Worm (Caenorhabditis elegans): ENCODE results near the gene sti-1.

sti-1 gene

DNA sequence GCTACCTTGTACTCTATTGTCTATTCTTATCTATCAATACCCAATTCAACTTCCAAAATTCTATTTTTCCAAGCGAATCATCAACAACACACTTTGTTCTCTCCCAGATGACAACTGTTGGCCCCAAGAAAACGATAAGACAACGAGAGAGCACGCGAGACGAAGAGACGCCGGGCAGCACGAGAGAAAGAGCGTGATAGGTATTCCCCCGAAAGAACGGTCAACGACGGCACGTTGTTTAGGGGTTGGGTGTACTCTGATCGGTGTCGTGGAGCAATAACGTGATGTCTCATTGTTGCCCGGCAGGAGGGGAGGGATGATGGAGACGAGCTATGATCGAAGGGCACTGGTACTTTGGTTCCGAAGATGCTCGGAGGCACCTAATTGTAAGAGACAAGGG lies 42.0 kb upstream of the sti-1 start (continued):
- TF ChIP-seq mdl-1 (tag; optimal IDR thresholded peaks at IDR 0.05), result peak; percentile 96
- TF ChIP-seq egl-27 (tag; optimal IDR thresholded peaks at IDR 0.05), result peak; percentile 44
- TF ChIP-seq ama-1 (optimal IDR thresholded peaks at IDR 0.05), result peak; percentile 81
- no peak for TF ChIP-seq mml-1 (tag; optimal IDR thresholded peaks at IDR 0.05)
- peak; percentile 53 for TF ChIP-seq nhr-28 (tag; optimal IDR thresholded peaks at IDR 0.05)
- TF ChIP-seq lin-39 (tag; optimal IDR thresholded peaks at IDR 0.05), result peak; percentile 90
- TF ChIP-seq nhr-77 (tag; optimal IDR thresholded peaks at IDR 0.05), result no peak

ce11 chrV:736171-736570 lies 37.1 kb upstream of the sti-1 start, which contains the start of gene srj-25:
Gene srj-25, minus strand, starts transcription at chrV:736271.
- TF ChIP-seq jun-1 (tag; optimal IDR thresholded peaks at IDR 0.05) (no peak), lin-15B (tag; optimal IDR thresholded peaks at IDR 0.05) (no peak), ceh-82 (tag; optimal IDR thresholded peaks at IDR 0.05) (no peak), ama-1 (optimal IDR thresholded peaks at IDR 0.05) (no peak), elt-1 (tag; optimal IDR thresholded peaks at IDR 0.05) (no peak), mdl-1 (tag; optimal IDR thresholded peaks at IDR 0.05) (no peak), nhr-28 (tag; optimal IDR thresholded peaks at IDR 0.05) (no peak), pqm-1 (tag; optimal IDR thresholded peaks at IDR 0.05) (no peak), aly-2 (tag; optimal IDR thresholded peaks at IDR 0.05) (no peak), ceh-9 (tag; optimal IDR thresholded peaks at IDR 0.05) (no peak), nfya-1 (tag; optimal IDR thresholded peaks at IDR 0.05; ENCODE audit: insufficient read depth) (no peak)

DNA sequence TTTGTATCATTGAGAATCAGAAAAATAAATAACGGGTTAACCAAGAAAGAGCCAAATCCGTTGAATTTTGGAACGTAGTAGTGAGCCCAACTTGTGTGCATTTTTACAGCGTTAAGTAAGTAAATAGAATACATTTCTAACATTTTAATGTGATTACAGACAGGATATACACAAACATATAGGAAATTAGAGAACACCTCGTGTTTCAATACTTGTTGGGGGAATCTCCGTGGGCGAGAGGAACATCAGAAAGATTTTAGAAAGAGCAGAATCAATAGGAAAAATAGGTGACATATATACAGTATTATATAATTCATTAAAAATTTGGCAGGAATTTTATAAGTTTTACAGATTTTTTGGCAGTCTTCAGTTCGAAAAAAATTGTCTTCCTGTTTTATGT lies 34.5 kb upstream of the sti-1 start, which contains the start of gene srj-24:
srj-24 (minus strand) TSS at position 101 of the 400 bp plus-strand sequence.
- TF ChIP-seq R02D3.7 (tag; optimal IDR thresholded peaks at IDR 0.05) (no peak), nhr-76 (tag; optimal IDR thresholded peaks at IDR 0.05) (no peak), unc-39 (tag; optimal IDR thresholded peaks at IDR 0.05) (no peak), pqm-1 (tag; optimal IDR thresholded peaks at IDR 0.05) (no peak), hmg-11 (tag; optimal IDR thresholded peaks at IDR 0.05) (no peak), ama-1 (optimal IDR thresholded peaks at IDR 0.05) (no peak), daf-12 (tag; optimal IDR thresholded peaks at IDR 0.05) (no peak), pha-4 (tag; optimal IDR thresholded peaks at IDR 0.05) (no peak), lsy-12 (tag; optimal IDR thresholded peaks at IDR 0.05) (no peak), ztf-11 (tag; optimal IDR thresholded peaks at IDR 0.05) (no peak), snpc-4 (tag; optimal IDR thresholded peaks at IDR 0.05) (no peak), ceh-28 (tag; optimal IDR thresholded peaks at IDR 0.05) (no peak), nhr-43 (tag; optimal IDR thresholded peaks at IDR 0.05; ENCODE audit: poor library complexity, severe bottlenecking) (no peak)

DNA sequence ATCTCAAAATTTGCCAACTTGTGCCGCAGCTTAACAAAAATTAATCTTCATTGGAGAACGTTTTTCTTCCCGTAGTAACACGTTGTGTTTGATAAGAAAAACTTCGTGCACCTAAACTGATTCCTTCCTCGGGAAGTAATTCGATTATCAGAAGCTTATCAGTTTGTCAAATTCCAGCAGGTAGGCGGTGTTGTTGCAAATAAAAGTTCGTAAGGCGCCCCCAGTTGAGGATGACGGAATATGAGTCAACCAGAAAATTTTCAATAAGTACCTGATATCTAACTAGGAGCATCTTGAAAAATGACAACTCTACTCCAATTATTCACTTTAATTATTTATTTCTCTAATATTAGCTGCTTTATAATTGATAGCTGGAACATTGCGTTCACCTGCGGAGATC lies 31.5 kb upstream of the sti-1 start, which contains the start of gene C05E4.7:
C05E4.7 (plus strand) TSS at position 301 of the 400 bp plus-strand sequence.
- TF ChIP-seq ZK546.5 (tag; optimal IDR thresholded peaks at IDR 0.05) (no peak), mdl-1 (tag; optimal IDR thresholded peaks at IDR 0.05) (no peak), eor-1 (tag; optimal IDR thresholded peaks at IDR 0.05) (no peak), pqm-1 (tag; optimal IDR thresholded peaks at IDR 0.05) (no peak), nhr-77 (tag; optimal IDR thresholded peaks at IDR 0.05) (no peak), fkh-10 (GFP tag; optimal IDR thresholded peaks at IDR 0.05) (no peak), ceh-9 (tag; optimal IDR thresholded peaks at IDR 0.05) (no peak), aly-2 (tag; optimal IDR thresholded peaks at IDR 0.05) (no peak), fkh-2 (tag; optimal IDR thresholded peaks at IDR 0.05) (no peak), egl-5 (tag; optimal IDR thresholded peaks at IDR 0.05) (no peak), mml-1 (tag; optimal IDR thresholded peaks at IDR 0.05) (no peak)

DNA sequence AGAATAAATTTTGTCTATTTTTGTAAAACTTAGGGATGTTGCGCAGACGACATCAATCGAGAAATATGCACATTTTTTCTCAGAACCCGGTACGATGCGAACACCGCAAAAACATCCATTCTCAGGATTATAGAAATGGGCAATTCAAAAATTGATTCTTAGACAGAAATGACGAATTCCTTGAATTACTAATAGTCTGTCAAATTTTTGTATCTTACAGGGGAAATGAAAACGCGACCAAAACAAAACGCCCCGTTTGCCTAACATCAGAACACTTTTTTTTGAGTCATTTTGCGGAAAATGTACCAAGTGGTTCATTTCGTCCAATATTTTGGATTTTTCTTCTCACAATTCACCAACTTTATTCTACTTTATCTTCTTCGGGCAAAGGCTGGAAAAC lies 30.0 kb upstream of the sti-1 start, which contains the start of gene str-134:
str-134 (plus strand) TSS at position 301 of the 400 bp plus-strand sequence.
- TF ChIP-seq pha-4 (tag; optimal IDR thresholded peaks at IDR 0.05) (no peak), hmg-11 (tag; optimal IDR thresholded peaks at IDR 0.05) (no peak), lin-39 (tag; optimal IDR thresholded peaks at IDR 0.05) (no peak), ceh-82 (tag; optimal IDR thresholded peaks at IDR 0.05) (no peak), snpc-4 (tag; optimal IDR thresholded peaks at IDR 0.05) (no peak)

DNA sequence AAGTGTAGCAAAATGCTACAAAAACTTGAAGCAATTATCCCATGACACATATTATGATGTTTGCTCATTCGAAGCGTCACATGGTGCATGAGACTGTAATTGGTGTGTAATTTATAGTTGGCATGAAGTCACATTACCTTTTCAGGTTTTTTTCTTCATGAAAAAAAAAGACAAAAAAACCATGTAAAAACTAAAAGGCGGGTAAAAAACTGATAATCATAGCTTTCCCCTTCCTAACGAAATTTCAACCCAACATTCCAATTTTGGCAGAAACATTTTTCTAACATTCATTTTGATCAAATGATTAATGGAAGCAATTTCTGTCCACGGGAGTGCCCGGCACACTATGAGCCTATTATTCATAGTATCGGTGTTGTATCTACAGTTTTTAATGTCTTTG lies 25.3 kb upstream of the sti-1 start, which contains the start of gene sri-4:
sri-4 (plus strand) TSS at position 301 of the 400 bp plus-strand sequence.
- no peak for TF ChIP-seq ceh-82 (tag; optimal IDR thresholded peaks at IDR 0.05)
- TF ChIP-seq lin-15B (tag; optimal IDR thresholded peaks at IDR 0.05), result no peak
- TF ChIP-seq ceh-28 (tag; optimal IDR thresholded peaks at IDR 0.05), result no peak
- no peak for TF ChIP-seq eor-1 (tag; optimal IDR thresholded peaks at IDR 0.05)
- TF ChIP-seq nhr-237 (tag; optimal IDR thresholded peaks at IDR 0.05), result no peak
- TF ChIP-seq egl-27 (tag; optimal IDR thresholded peaks at IDR 0.05), result no peak
- no peak for TF ChIP-seq ztf-11 (tag; optimal IDR thresholded peaks at IDR 0.05)
- TF ChIP-seq ceh-16 (tag; optimal IDR thresholded peaks at IDR 0.05), result no peak
- no peak for TF ChIP-seq hmg-11 (tag; optimal IDR thresholded peaks at IDR 0.05)
- no peak for TF ChIP-seq elt-1 (tag; optimal IDR thresholded peaks at IDR 0.05)
- TF ChIP-seq fkh-10 (GFP tag; optimal IDR thresholded peaks at IDR 0.05), result no peak
- TF ChIP-seq daf-12 (tag; optimal IDR thresholded peaks at IDR 0.05), result no peak
- no peak for TF ChIP-seq mml-1 (tag; optimal IDR thresholded peaks at IDR 0.05)
- TF ChIP-seq nhr-67 (tag; optimal IDR thresholded peaks at IDR 0.05), result no peak

Measured in whole organism, L3 larva.